Worm (Caenorhabditis elegans) whole organism, midembryonic: ENCODE results near the gene T25B9.9.

Source experiments
- T22C8.4 ChIP-seq: fragments of 200-800 bp; sonication (Bioruptor generic); IDR thresholded peaks from 2 replicates; pipeline ENCODE4 v1.3.6; 2022; ENCODE audit warnings: missing genetic modification characterization, missing compliant biosample characterization
- cog-1 ChIP-seq: sonication (generic microtip); optimal IDR thresholded peaks from 2 replicates; lab custom pipeline; 2016; ENCODE audit warnings: missing genetic modification characterization, missing compliant biosample characterization
- flt-1 ChIP-seq: fragments of 200-800 bp; sonication (Bioruptor generic); IDR thresholded peaks from 2 replicates; pipeline ENCODE4 v1.3.6; 2022; ENCODE audit warnings: missing genetic modification characterization, missing compliant biosample characterization
- klf-2 ChIP-seq: fragments of 200-800 bp; sonication (Bioruptor generic); conservative IDR thresholded peaks from 2 replicates; pipeline ENCODE4 v1.3.6; 2022; ENCODE audit warnings: missing genetic modification reagents, missing genetic modification characterization, missing compliant biosample characterization
- med-1 ChIP-seq: sonication (generic microtip); optimal IDR thresholded peaks from 2 replicates; lab custom pipeline; 2017; ENCODE audit warnings: missing genetic modification characterization, mild to moderate bottlenecking, missing compliant biosample characterization, antibody characterized with exemption, missing genetic modification reagents; ENCODE audit not compliant: insufficient read depth
- ref-1 ChIP-seq: fragments of 200-800 bp; sonication (Bioruptor generic); conservative IDR thresholded peaks from 2 replicates; pipeline ENCODE4 v1.3.6; 2022; ENCODE audit warnings: missing genetic modification reagents, missing genetic modification characterization, missing compliant biosample characterization
- tab-1 ChIP-seq: fragments of 200-800 bp; sonication (Bioruptor generic); IDR thresholded peaks from 2 replicates; pipeline ENCODE4 v1.3.6; 2022; ENCODE audit warnings: missing genetic modification characterization, missing compliant biosample characterization
- ztf-23 ChIP-seq: fragments of 200-800 bp; sonication (Bioruptor generic); IDR thresholded peaks from 2 replicates; pipeline ENCODE4 v1.3.6; 2022; ENCODE audit warnings: missing genetic modification reagents, missing genetic modification characterization, missing compliant biosample characterization
- ztf-29 ChIP-seq: fragments of 200-800 bp; sonication (Bioruptor generic); IDR thresholded peaks from 2 replicates; pipeline ENCODE4 v1.3.6; 2022; ENCODE audit warnings: missing genetic modification reagents, missing genetic modification characterization, missing compliant biosample characterization

Gene T25B9.9

DNA sequence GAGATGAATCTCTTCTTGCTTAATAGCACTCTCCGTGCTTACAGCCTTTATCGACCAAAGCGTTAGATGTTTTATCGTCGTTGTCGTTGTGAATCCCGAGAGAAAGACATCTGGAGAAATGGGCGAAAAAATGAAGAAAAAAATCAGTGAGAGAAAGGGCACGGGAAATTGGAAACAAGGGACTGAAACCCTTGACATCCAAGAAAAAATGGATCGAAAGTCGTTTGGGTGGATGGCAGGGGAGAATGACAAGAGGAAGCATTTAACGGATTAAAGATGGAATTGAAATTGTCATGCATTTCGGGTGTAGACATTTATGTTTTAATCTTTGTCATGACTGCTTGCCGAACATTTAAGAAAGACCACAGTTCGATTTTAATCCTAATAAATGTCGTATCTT lies 4.4 kb downstream of the T25B9.9 start, which contains the start of gene inpp-1:
Gene inpp-1, minus strand, starts transcription at position 101 of the 400 bp plus-strand sequence.
- no peak for TF ChIP-seq med-1
- TF ChIP-seq klf-2 (GFP tag; lab: Robert Waterston, UW): no peak
- TF ChIP-seq cog-1 (tag; lab: Kevin White, UChicago): no peak
- TF ChIP-seq ztf-29 (GFP tag; lab: Robert Waterston, UW): no peak
- no peak for TF ChIP-seq tab-1 (GFP tag; lab: Robert Waterston, UW)

DNA sequence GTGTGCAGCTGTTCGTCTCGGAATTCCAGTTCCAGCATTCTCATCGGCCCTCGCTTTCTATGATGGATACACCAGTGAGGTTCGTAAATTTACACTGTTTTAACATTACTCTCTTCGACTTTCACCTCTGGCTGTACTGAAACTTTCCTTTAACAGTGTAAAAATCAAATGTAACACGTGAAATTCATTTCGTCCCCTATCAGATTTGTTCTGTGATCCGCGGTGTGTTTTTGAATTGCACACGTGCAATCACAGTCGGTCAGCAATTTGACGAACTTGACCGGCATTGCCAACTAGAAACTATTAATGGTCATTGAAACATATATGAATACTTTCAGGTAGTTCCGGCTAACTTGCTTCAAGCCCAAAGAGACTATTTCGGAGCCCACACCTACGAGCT lies 7.6 kb downstream of the T25B9.9 start:
- TF ChIP-seq ztf-29 (GFP tag; lab: Robert Waterston, UW) (no peak), cog-1 (tag; lab: Kevin White, UChicago) (no peak), flt-1 (no peak), ztf-23 (GFP tag; lab: Robert Waterston, UW) (no peak), ref-1 (GFP tag; lab: Robert Waterston, UW) (no peak), tab-1 (GFP tag; lab: Robert Waterston, UW) (no peak), T22C8.4 (GFP tag; lab: Robert Waterston, UW) (no peak), med-1 (no peak), klf-2 (GFP tag; lab: Robert Waterston, UW) (no peak)

DNA sequence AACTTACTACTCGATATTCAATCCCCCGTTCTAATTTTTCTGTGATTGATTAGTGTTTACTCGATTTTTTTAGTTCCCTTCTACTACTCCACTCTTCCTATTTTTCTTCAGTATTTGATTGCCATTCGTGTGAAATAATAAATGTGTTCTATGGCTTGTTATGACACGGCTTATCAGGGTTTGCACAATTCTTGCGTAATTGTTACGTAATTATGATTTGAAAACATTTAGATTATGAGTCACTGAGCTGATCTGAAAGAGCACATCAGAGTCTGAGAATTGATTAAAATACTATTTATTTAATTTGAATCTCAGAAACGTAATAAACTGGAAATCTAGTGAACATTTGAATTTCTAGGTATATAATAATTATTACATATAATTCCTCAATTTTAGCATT lies 8.1 kb downstream of the T25B9.9 start:
- no peak for TF ChIP-seq ztf-29 (GFP tag; lab: Robert Waterston, UW)
- TF ChIP-seq ref-1 (GFP tag; lab: Robert Waterston, UW): no peak
- TF ChIP-seq tab-1 (GFP tag; lab: Robert Waterston, UW): no peak
- no peak for TF ChIP-seq T22C8.4 (GFP tag; lab: Robert Waterston, UW)
- no peak for TF ChIP-seq klf-2 (GFP tag; lab: Robert Waterston, UW)
- no peak for TF ChIP-seq ztf-23 (GFP tag; lab: Robert Waterston, UW)
- TF ChIP-seq cog-1 (tag; lab: Kevin White, UChicago): no peak
- TF ChIP-seq flt-1: no peak
- TF ChIP-seq med-1: no peak

DNA sequence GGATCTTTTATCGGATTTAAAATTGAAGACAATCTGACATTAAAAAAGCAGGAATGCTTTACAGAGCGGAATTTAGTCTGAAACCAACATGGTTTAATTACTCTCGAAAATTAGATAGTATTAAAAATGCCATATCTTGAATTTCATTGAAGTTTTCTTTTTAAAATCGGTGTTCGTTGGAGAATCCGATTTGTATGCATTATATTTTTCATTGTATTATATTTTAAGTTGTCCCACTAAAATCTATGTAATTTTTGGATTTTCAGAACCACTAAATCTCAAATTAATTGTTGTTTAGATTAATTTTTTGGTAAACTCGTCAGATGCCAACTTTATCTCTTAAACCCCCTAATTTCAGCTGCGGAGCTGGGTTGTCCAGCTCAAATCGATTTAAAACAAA lies 9.1 kb downstream of the T25B9.9 start:
- TF ChIP-seq T22C8.4 (GFP tag; lab: Robert Waterston, UW) (no peak), ztf-29 (GFP tag; lab: Robert Waterston, UW) (no peak), cog-1 (tag; lab: Kevin White, UChicago) (no peak), klf-2 (GFP tag; lab: Robert Waterston, UW) (no peak), ref-1 (GFP tag; lab: Robert Waterston, UW) (no peak), tab-1 (GFP tag; lab: Robert Waterston, UW) (no peak), med-1 (no peak), flt-1 (no peak), ztf-23 (GFP tag; lab: Robert Waterston, UW) (no peak)

ce11 chrIV:10779328-10779727 lies 9.9 kb downstream of the T25B9.9 start:
- TF ChIP-seq ztf-23 (GFP tag; lab: Robert Waterston, UW): no peak
- TF ChIP-seq ztf-29 (GFP tag; lab: Robert Waterston, UW): no peak
- TF ChIP-seq ref-1 (GFP tag; lab: Robert Waterston, UW): no peak
- no peak for TF ChIP-seq flt-1

- no peak for TF ChIP-seq flt-1
- no peak for TF ChIP-seq ztf-29 (GFP tag; lab: Robert Waterston, UW)
- no peak for TF ChIP-seq T22C8.4 (GFP tag; lab: Robert Waterston, UW)
- no peak for TF ChIP-seq tab-1 (GFP tag; lab: Robert Waterston, UW)
- TF ChIP-seq klf-2 (GFP tag; lab: Robert Waterston, UW): no peak
- TF ChIP-seq ref-1 (GFP tag; lab: Robert Waterston, UW): no peak
- no peak for TF ChIP-seq med-1
- TF ChIP-seq ztf-23 (GFP tag; lab: Robert Waterston, UW): no peak
- TF ChIP-seq cog-1 (tag; lab: Kevin White, UChicago): no peak
Observed at ce11 chrIV:10780583-10780982, 11.1 kb downstream of the T25B9.9 start, which contains the start of gene swt-3. TSS of gene swt-3 (minus strand) at chrIV:10780683.

DNA sequence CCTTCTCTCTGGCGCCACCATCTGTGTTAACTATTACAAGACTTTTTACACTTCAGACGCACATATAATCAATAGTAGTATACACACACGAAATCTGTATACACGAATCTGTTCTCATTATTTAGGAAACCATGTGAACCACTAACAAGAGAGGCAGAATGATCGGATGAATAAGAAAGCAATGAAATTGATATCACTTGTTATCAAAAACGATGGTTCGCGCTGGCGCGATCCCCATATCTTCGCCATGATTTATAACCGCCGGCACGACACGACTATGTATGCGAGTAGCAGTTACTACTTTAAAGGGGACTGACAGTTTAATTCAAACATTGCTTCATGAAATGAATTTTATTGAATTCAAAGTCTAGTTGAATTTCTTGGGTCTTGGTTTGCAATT lies 11.9 kb downstream of the T25B9.9 start:
- TF ChIP-seq T22C8.4 (GFP tag; lab: Robert Waterston, UW) (no peak), ztf-23 (GFP tag; lab: Robert Waterston, UW) (no peak), ref-1 (GFP tag; lab: Robert Waterston, UW) (no peak), flt-1 (no peak), tab-1 (GFP tag; lab: Robert Waterston, UW) (no peak), klf-2 (GFP tag; lab: Robert Waterston, UW) (no peak), ztf-29 (GFP tag; lab: Robert Waterston, UW) (no peak), cog-1 (tag; lab: Kevin White, UChicago) (no peak), med-1 (no peak)

DNA sequence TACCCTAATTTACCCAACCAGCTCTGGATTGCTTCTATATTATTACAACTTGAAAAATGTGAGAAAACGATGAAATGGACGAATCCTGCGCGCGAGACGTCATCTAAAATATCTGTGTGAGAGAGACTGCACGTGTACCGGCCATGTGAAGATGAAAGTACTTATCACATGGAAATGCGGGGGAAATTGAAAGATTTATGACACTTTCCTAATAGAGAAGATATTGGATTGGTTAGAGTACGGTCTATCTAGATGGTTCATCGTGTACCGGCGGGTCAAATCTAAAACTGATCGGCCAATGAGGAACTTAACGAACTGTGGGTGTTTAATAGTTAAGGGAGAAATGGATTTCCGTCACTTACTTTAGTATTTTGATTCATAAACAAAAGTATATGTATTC lies 12.6 kb downstream of the T25B9.9 start:
- TF ChIP-seq tab-1 (GFP tag; lab: Robert Waterston, UW) (no peak), klf-2 (GFP tag; lab: Robert Waterston, UW) (no peak), ref-1 (GFP tag; lab: Robert Waterston, UW) (no peak), cog-1 (tag; lab: Kevin White, UChicago) (no peak), ztf-23 (GFP tag; lab: Robert Waterston, UW) (no peak), ztf-29 (GFP tag; lab: Robert Waterston, UW) (no peak), flt-1 (no peak), med-1 (no peak), T22C8.4 (GFP tag; lab: Robert Waterston, UW) (no peak)

- TF ChIP-seq klf-2 (GFP tag; lab: Robert Waterston, UW): no peak
- TF ChIP-seq ref-1 (GFP tag; lab: Robert Waterston, UW): no peak
- no peak for TF ChIP-seq tab-1 (GFP tag; lab: Robert Waterston, UW)
- TF ChIP-seq cog-1 (tag; lab: Kevin White, UChicago): no peak
- no peak for TF ChIP-seq T22C8.4 (GFP tag; lab: Robert Waterston, UW)
- no peak for TF ChIP-seq flt-1
- no peak for TF ChIP-seq med-1
- no peak for TF ChIP-seq ztf-29 (GFP tag; lab: Robert Waterston, UW)
- no peak for TF ChIP-seq ztf-23 (GFP tag; lab: Robert Waterston, UW)
Observed at ce11 chrIV:10784085-10784484, 14.6 kb downstream of the T25B9.9 start.

ce11 chrIV:10786731-10787130 lies 17.3 kb downstream of the T25B9.9 start, which contains the start of gene srd-7:
TSS of gene srd-7 (minus strand) at chrIV:10786831.
- no peak for TF ChIP-seq tab-1 (GFP tag; lab: Robert Waterston, UW)
- TF ChIP-seq med-1: no peak
- no peak for TF ChIP-seq ztf-23 (GFP tag; lab: Robert Waterston, UW)
- TF ChIP-seq ztf-29 (GFP tag; lab: Robert Waterston, UW): no peak
- no peak for TF ChIP-seq T22C8.4 (GFP tag; lab: Robert Waterston, UW)
- TF ChIP-seq flt-1: no peak
- TF ChIP-seq ref-1 (GFP tag; lab: Robert Waterston, UW): no peak
- TF ChIP-seq klf-2 (GFP tag; lab: Robert Waterston, UW): no peak
- no peak for TF ChIP-seq cog-1 (tag; lab: Kevin White, UChicago)
